Worm (Caenorhabditis elegans) whole organism, L4 larva: ENCODE results near the gene C07A9.9.

Source experiments
- F10B5.3 ChIP-seq: sonication (generic microtip); optimal IDR thresholded peaks from 2 replicates; lab custom pipeline; 2016; ENCODE audit warnings: mild to moderate bottlenecking, missing genetic modification characterization, missing compliant biosample characterization
- F26F4.8 ChIP-seq: fragments of 200-800 bp; sonication (Bioruptor generic); conservative IDR thresholded peaks from 2 replicates; pipeline ENCODE4 v1.3.6; 2022; ENCODE audit warnings: missing genetic modification characterization, missing compliant biosample characterization
- F37D6.2 ChIP-seq: sonication (generic microtip); optimal IDR thresholded peaks from 2 replicates; lab custom pipeline; 2016; ENCODE audit warnings: mild to moderate bottlenecking, missing genetic modification characterization, missing compliant biosample characterization
- F44E2.7 ChIP-seq: fragments of 200-800 bp; sonication (Bioruptor generic); IDR thresholded peaks from 2 replicates; pipeline ENCODE4 v2.1.2; 2022; ENCODE audit warnings: missing genetic modification characterization, missing compliant biosample characterization
- T20F7.1 ChIP-seq: fragments of 200-800 bp; sonication (Bioruptor generic); optimal IDR thresholded peaks from 2 replicates; lab custom pipeline; 2018; ENCODE audit warnings: mild to moderate bottlenecking, missing genetic modification characterization, missing compliant biosample characterization
- T26A8.4 ChIP-seq: fragments of 200-800 bp; sonication (Bioruptor generic); IDR thresholded peaks from 2 replicates; pipeline ENCODE4 v1.3.6; 2022; ENCODE audit warnings: missing genetic modification characterization, missing compliant biosample characterization
- Y5F2A.4 ChIP-seq: fragments of 200-800 bp; sonication (Bioruptor generic); optimal IDR thresholded peaks from 2 replicates; lab custom pipeline; 2018; ENCODE audit warnings: mild to moderate bottlenecking, missing genetic modification characterization, missing compliant biosample characterization
- ZK546.5 ChIP-seq, 2 experiments: sonication (generic microtip); optimal IDR thresholded peaks; 2 replicates each; lab custom pipeline; 2017; ENCODE audit warnings: missing biosample characterization in 2 of 2, missing genetic modification characterization in 2 of 2
- aha-1 ChIP-seq: fragments of 150-350 bp; peaks from one replicate; lab custom pipeline; 2014; ENCODE audit warnings: missing biosample characterization, missing genetic modification characterization
- ama-1 ChIP-seq: fragments of 150-350 bp; optimal IDR thresholded peaks from 2 replicates; lab custom pipeline; 2014; ENCODE audit warnings: inconsistent platforms, mixed read lengths
- attf-4 ChIP-seq: sonication (generic microtip); optimal IDR thresholded peaks from 3 replicates; lab custom pipeline; 2017; ENCODE audit warnings: missing biosample characterization, missing genetic modification characterization
- ceh-28 ChIP-seq: fragments of 150-350 bp; optimal IDR thresholded peaks from 2 replicates; lab custom pipeline; 2014; ENCODE audit warnings: missing biosample characterization, missing genetic modification reagents, missing genetic modification characterization
- ceh-62 ChIP-seq: sonication (generic microtip); optimal IDR thresholded peaks from 2 replicates; lab custom pipeline; 2017; ENCODE audit warnings: missing biosample characterization, missing genetic modification characterization
- ceh-82 ChIP-seq: sonication (generic microtip); optimal IDR thresholded peaks from 2 replicates; lab custom pipeline; 2017; ENCODE audit warnings: missing biosample characterization, missing genetic modification characterization
- dmd-8 ChIP-seq: fragments of 200-800 bp; sonication (Bioruptor generic); IDR thresholded peaks from 2 replicates; pipeline ENCODE4 v1.3.6; 2022; ENCODE audit warnings: missing genetic modification characterization, missing compliant biosample characterization
- dmd-9 ChIP-seq: fragments of 200-800 bp; sonication (Bioruptor generic); IDR thresholded peaks from 2 replicates; pipeline ENCODE4 v1.3.6; 2022; ENCODE audit warnings: missing genetic modification reagents, missing genetic modification characterization, missing compliant biosample characterization
- dpl-1 ChIP-seq: fragments of 150-350 bp; optimal IDR thresholded peaks from 2 replicates; lab custom pipeline; 2014; ENCODE audit warnings: missing biosample characterization, missing genetic modification reagents, missing genetic modification characterization
- duxl-1 ChIP-seq: sonication (generic microtip); optimal IDR thresholded peaks from 2 replicates; lab custom pipeline; 2016; ENCODE audit warnings: mild to moderate bottlenecking, missing genetic modification characterization, moderate library complexity, missing compliant biosample characterization; ENCODE audit not compliant: poor library complexity
- dve-1 ChIP-seq: sonication (generic microtip); optimal IDR thresholded peaks from 2 replicates; lab custom pipeline; 2017; ENCODE audit warnings: antibody characterized with exemption, mild to moderate bottlenecking, missing genetic modification characterization, missing compliant biosample characterization; ENCODE audit not compliant: insufficient read depth
- egl-43 ChIP-seq: fragments of 200-800 bp; sonication (Bioruptor generic); IDR thresholded peaks from 2 replicates; pipeline ENCODE4 v1.3.6; 2022; ENCODE audit warnings: missing genetic modification reagents, missing genetic modification characterization, missing compliant biosample characterization
- fkh-10 ChIP-seq: fragments of 150-350 bp; optimal IDR thresholded peaks from 2 replicates; lab custom pipeline; 2014; ENCODE audit warnings: missing biosample characterization, missing genetic modification reagents, missing genetic modification characterization
- fos-1 ChIP-seq: fragments of 150-350 bp; optimal IDR thresholded peaks from 2 replicates; lab custom pipeline; 2014; ENCODE audit warnings: missing biosample characterization, missing genetic modification characterization
- hif-1 ChIP-seq, 2 experiments: sonication (generic microtip); optimal IDR thresholded peaks; 2 replicates each; lab custom pipeline; 2016 to 2017; ENCODE audit warnings: missing compliant biosample characterization in 2 of 2, missing genetic modification characterization in 2 of 2, missing genetic modification reagents in 2 of 2, missing genotype in 2 of 2, mild to moderate bottlenecking in 1 of 2
- hlh-11 ChIP-seq: fragments of 200-800 bp; sonication (Bioruptor generic); optimal IDR thresholded peaks from 2 replicates; lab custom pipeline; 2018; ENCODE audit warnings: mild to moderate bottlenecking, missing genetic modification characterization, missing compliant biosample characterization
- hlh-30 ChIP-seq: sonication (generic microtip); optimal IDR thresholded peaks from 2 replicates; lab custom pipeline; 2017; ENCODE audit warnings: antibody characterized with exemption, mild to moderate bottlenecking, missing genetic modification characterization, missing compliant biosample characterization; ENCODE audit not compliant: insufficient read depth
- hmg-1.1 ChIP-seq: fragments of 200-800 bp; sonication (Bioruptor generic); IDR thresholded peaks from 2 replicates; pipeline ENCODE4 v1.3.6; 2022; ENCODE audit warnings: missing genetic modification reagents, missing genetic modification characterization, missing compliant biosample characterization
- lim-7 ChIP-seq: fragments of 200-800 bp; sonication (Bioruptor generic); IDR thresholded peaks from 2 replicates; pipeline ENCODE4 v1.3.6; 2022; ENCODE audit warnings: missing genetic modification characterization, missing compliant biosample characterization
- lin-1 ChIP-seq: fragments of 200-800 bp; sonication (Bioruptor generic); IDR thresholded peaks from 2 replicates; pipeline ENCODE4 v1.3.6; 2022; ENCODE audit warnings: missing genetic modification reagents, missing genetic modification characterization, missing compliant biosample characterization
- lin-38 ChIP-seq: fragments of 200-800 bp; sonication (Bioruptor generic); IDR thresholded peaks from 2 replicates; pipeline ENCODE4 v1.3.6; 2022; ENCODE audit warnings: missing genetic modification reagents, missing genetic modification characterization, missing compliant biosample characterization
- lsy-2 ChIP-seq, 2 experiments: fragments of 150-350 bp in 1 of 2; sonication (generic microtip) in 1 of 2; optimal IDR thresholded peaks; 2 replicates each; lab custom pipeline; 2014 to 2017; ENCODE audit warnings: missing biosample characterization in 2 of 2, missing genetic modification characterization in 2 of 2
- madf-5 ChIP-seq, 2 experiments: fragments of 200-800 bp; sonication (Bioruptor generic); IDR thresholded peaks; 2 replicates each; pipeline ENCODE4 v1.3.6; 2022; ENCODE audit warnings: missing compliant biosample characterization in 2 of 2, missing genetic modification characterization in 2 of 2
- mdl-1 ChIP-seq, 2 experiments: fragments of 150-350 bp in 1 of 2; sonication (generic microtip) in 1 of 2; optimal IDR thresholded peaks; 2 replicates each; lab custom pipeline; 2014 to 2017; ENCODE audit warnings: missing biosample characterization in 2 of 2, missing genetic modification characterization in 2 of 2
- mdt-29 ChIP-seq: fragments of 200-800 bp; sonication (Bioruptor generic); IDR thresholded peaks from 2 replicates; pipeline ENCODE4 v1.3.6; 2022; ENCODE audit warnings: missing genetic modification reagents, missing genetic modification characterization, missing compliant biosample characterization
- mep-1 ChIP-seq: fragments of 150-350 bp; sonication (generic microtip); optimal IDR thresholded peaks from 3 replicates; lab custom pipeline; 2014; ENCODE audit warnings: missing biosample characterization, missing genetic modification characterization
- mxl-2 ChIP-seq: fragments of 200-800 bp; sonication (Bioruptor generic); conservative IDR thresholded peaks from 2 replicates; pipeline ENCODE4 v1.3.6; 2022; ENCODE audit warnings: missing genetic modification reagents, missing genetic modification characterization, missing compliant biosample characterization
- nhr-10 ChIP-seq: fragments of 150-350 bp; optimal IDR thresholded peaks from 2 replicates; lab custom pipeline; 2014; ENCODE audit warnings: missing biosample characterization, missing genetic modification characterization
- nhr-102 ChIP-seq: sonication (generic microtip); optimal IDR thresholded peaks from 2 replicates; lab custom pipeline; 2016; ENCODE audit warnings: mild to moderate bottlenecking, missing genetic modification characterization, moderate library complexity, missing compliant biosample characterization
- nhr-25 ChIP-seq: sonication (generic microtip); optimal IDR thresholded peaks from 2 replicates; lab custom pipeline; 2017; ENCODE audit warnings: missing genetic modification characterization, mild to moderate bottlenecking, missing compliant biosample characterization, antibody characterized with exemption, moderate library complexity, borderline replicate concordance; ENCODE audit not compliant: insufficient read depth
- nhr-48 ChIP-seq: sonication (generic microtip); optimal IDR thresholded peaks from 2 replicates; lab custom pipeline; 2016; ENCODE audit warnings: mild to moderate bottlenecking, missing genetic modification characterization, missing compliant biosample characterization
- nhr-76 ChIP-seq: fragments of 150-350 bp; optimal IDR thresholded peaks from 2 replicates; lab custom pipeline; 2014; ENCODE audit warnings: missing biosample characterization, missing genetic modification characterization
- nhr-77 ChIP-seq: fragments of 150-350 bp; optimal IDR thresholded peaks from 2 replicates; lab custom pipeline; 2014; ENCODE audit warnings: missing biosample characterization, missing genetic modification characterization
- pha-4 ChIP-seq, 2 experiments: fragments of 150-350 bp in 1 of 2; fragments of 200-800 bp in 1 of 2; sonication (Bioruptor generic) in 1 of 2; IDR thresholded peaks in 1 of 2; optimal IDR thresholded peaks in 1 of 2; 2 replicates each; pipeline versions ENCODE4 v1.3.6 to Lab custom; 2014 to 2022; ENCODE audit warnings: missing genetic modification characterization in 2 of 2, missing genetic modification reagents in 2 of 2, missing biosample characterization in 1 of 2, missing compliant biosample characterization in 1 of 2
- pqm-1 ChIP-seq: sonication (generic microtip); optimal IDR thresholded peaks from 2 replicates; lab custom pipeline; 2017; ENCODE audit warnings: missing biosample characterization, missing genetic modification characterization
- saeg-2 ChIP-seq: fragments of 200-800 bp; sonication (Bioruptor generic); IDR thresholded peaks from 2 replicates; pipeline ENCODE4 v1.3.6; 2022; ENCODE audit warnings: missing genetic modification reagents, missing genetic modification characterization, missing compliant biosample characterization
- sdz-12 ChIP-seq: fragments of 200-800 bp; sonication (Bioruptor generic); optimal IDR thresholded peaks from 2 replicates; lab custom pipeline; 2018; ENCODE audit warnings: mild to moderate bottlenecking, missing genetic modification characterization, missing compliant biosample characterization
- snpc-1.2 ChIP-seq: fragments of 200-800 bp; sonication (Bioruptor generic); IDR thresholded peaks from 2 replicates; pipeline ENCODE4 v1.3.6; 2022; ENCODE audit warnings: missing genetic modification reagents, missing genetic modification characterization, missing compliant biosample characterization
- snpc-4 ChIP-seq: fragments of 150-350 bp; optimal IDR thresholded peaks from 2 replicates; lab custom pipeline; 2014; ENCODE audit warnings: missing biosample characterization, missing genetic modification characterization
- spr-1 ChIP-seq: sonication (generic microtip); optimal IDR thresholded peaks from 2 replicates; lab custom pipeline; 2016; ENCODE audit warnings: mild to moderate bottlenecking, missing genetic modification characterization, missing compliant biosample characterization
- tra-1 ChIP-seq: fragments of 200-800 bp; sonication (Bioruptor generic); IDR thresholded peaks from 2 replicates; pipeline ENCODE4 v1.3.6; 2022; ENCODE audit warnings: missing genetic modification reagents, missing genetic modification characterization, missing compliant biosample characterization
- zag-1 ChIP-seq: fragments of 150-350 bp; optimal IDR thresholded peaks from 2 replicates; lab custom pipeline; 2014; ENCODE audit warnings: missing biosample characterization, missing genetic modification characterization
- ztf-7 ChIP-seq: fragments of 150-350 bp; optimal IDR thresholded peaks from 2 replicates; lab custom pipeline; 2014; ENCODE audit warnings: missing biosample characterization, missing genetic modification characterization

C07A9.9 gene

DNA sequence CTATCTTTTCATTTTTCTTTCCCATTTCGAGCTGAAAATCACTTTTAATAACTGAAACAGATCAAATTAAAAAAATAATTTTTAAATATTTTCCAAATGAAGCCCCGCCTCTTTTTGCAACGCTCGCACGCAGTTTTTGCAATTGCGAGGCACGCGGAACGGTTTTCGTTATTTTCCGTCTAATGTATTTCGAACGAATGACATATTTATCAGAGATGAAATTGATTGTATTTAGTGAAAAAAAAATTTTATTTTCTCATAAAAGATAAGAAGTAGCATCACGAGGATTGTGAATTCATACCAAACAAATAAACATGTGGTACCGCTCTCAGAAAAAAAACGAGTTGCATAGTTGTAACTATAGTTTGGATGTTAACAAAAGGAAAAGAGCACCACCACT is 37.6 kb downstream of the C07A9.9 start, which contains the start of gene rpac-19 (continued):
- peak; percentile 81 for TF ChIP-seq pha-4 (GFP tag; IDR thresholded peaks at IDR 0.05; lab: Robert Waterston, UW)
- TF ChIP-seq pha-4 (tag; optimal IDR thresholded peaks at IDR 0.05; lab: Kevin White, UChicago) = no peak
- TF ChIP-seq ceh-82 (tag; lab: Kevin White, UChicago) = no peak
- TF ChIP-seq T20F7.1 (GFP tag; lab: Kevin White, UChicago) = peak; percentile 70
- TF ChIP-seq zag-1 = no peak
- TF ChIP-seq F37D6.2 = peak; percentile 14
- peak in 1 of 2 experiments; percentile 84 for TF ChIP-seq lsy-2 (tag; optimal IDR thresholded peaks at IDR 0.05; lab: Kevin White, UChicago)
- peak; percentile 71 for TF ChIP-seq dpl-1
- TF ChIP-seq aha-1 (tag; lab: Kevin White, UChicago) = peak; percentile 72
- TF ChIP-seq lin-38 = peak; percentile 85
- 0 out of 2 replicates have a peak, but pooled peaks have one; percentile 43 for TF ChIP-seq egl-43 (GFP tag; lab: Robert Waterston, UW)
- no peak for TF ChIP-seq snpc-1.2 (GFP tag; lab: Robert Waterston, UW)
- TF ChIP-seq lin-1 (GFP tag; lab: Robert Waterston, UW) = peak; percentile 31; the same call in 1 of the 2 replicates
- peak; percentile 12 for TF ChIP-seq pqm-1 (tag; lab: Kevin White, UChicago)
- TF ChIP-seq snpc-4 (tag; lab: Kevin White, UChicago) = no peak
- TF ChIP-seq sdz-12 (GFP tag; lab: Kevin White, UChicago) = peak; percentile 64
- TF ChIP-seq attf-4 (tag; lab: Kevin White, UChicago) = no peak
- peak; percentile 72; the same call in 1 of the 2 replicates for TF ChIP-seq mdt-29 (GFP tag; lab: Robert Waterston, UW)
- TF ChIP-seq nhr-102 (tag; lab: Kevin White, UChicago) = peak; percentile 80
- peak; percentile 75 for TF ChIP-seq mep-1 (tag; lab: Kevin White, UChicago)
- peak; percentile 65 for TF ChIP-seq nhr-48
- TF ChIP-seq hlh-30 (tag; lab: Kevin White, UChicago) = peak; percentile 83
- TF ChIP-seq F10B5.3 (tag; lab: Kevin White, UChicago) = peak; percentile 64
- TF ChIP-seq fos-1 = no peak
- TF ChIP-seq nhr-25 (tag; lab: Kevin White, UChicago) = no peak
- TF ChIP-seq Y5F2A.4 (GFP tag; lab: Kevin White, UChicago) = no peak
- 0 out of 2 replicates have a peak, but pooled peaks have one; percentile 8 for TF ChIP-seq saeg-2 (GFP tag; lab: Robert Waterston, UW)
- TF ChIP-seq ama-1 (lab: Kevin White, UChicago) = peak; percentile 83
- TF ChIP-seq nhr-77 = peak; percentile 24
- no peak for TF ChIP-seq fkh-10 (GFP tag; lab: Kevin White, UChicago)
- no peak for TF ChIP-seq F44E2.7 (GFP tag; lab: Robert Waterston, UW)
- TF ChIP-seq mxl-2 (GFP tag; lab: Robert Waterston, UW) = no peak
- TF ChIP-seq ceh-28 (tag; lab: Kevin White, UChicago) = no peak
- TF ChIP-seq lim-7 (GFP tag; lab: Robert Waterston, UW) = no peak
- TF ChIP-seq hif-1 (tag; optimal IDR thresholded peaks at IDR 0.05; lab: Kevin White, UChicago) = peak in 1 of 2 experiments; percentile 74
- TF ChIP-seq dmd-9 (GFP tag; lab: Robert Waterston, UW) = no peak
- no peak for TF ChIP-seq madf-5 (GFP tag; IDR thresholded peaks at IDR 0.05; lab: Robert Waterston, UW)
- TF ChIP-seq dmd-8 (GFP tag; lab: Robert Waterston, UW) = no peak
- peak; percentile 82 for TF ChIP-seq T26A8.4
- no peak for TF ChIP-seq nhr-76
- no peak for TF ChIP-seq ZK546.5 (tag; optimal IDR thresholded peaks at IDR 0.05; lab: Kevin White, UChicago)
- TF ChIP-seq ceh-62 (tag; lab: Kevin White, UChicago) = no peak
- TF ChIP-seq hmg-1.1 (GFP tag; lab: Robert Waterston, UW) = peak; percentile 56
- peak; percentile 96 for TF ChIP-seq dve-1 (tag; lab: Kevin White, UChicago)
- peak; percentile 60 for TF ChIP-seq ztf-7 (tag; lab: Kevin White, UChicago)
- peak; percentile 13 for TF ChIP-seq nhr-10 (tag; lab: Kevin White, UChicago)
- TF ChIP-seq tra-1 (GFP tag; lab: Robert Waterston, UW) = no peak
- TF ChIP-seq F26F4.8 (GFP tag; lab: Robert Waterston, UW) = no peak
- peak; percentile 77 for TF ChIP-seq duxl-1 (tag; lab: Kevin White, UChicago)
- TF ChIP-seq mdl-1 (tag; optimal IDR thresholded peaks at IDR 0.05; lab: Kevin White, UChicago) = peak in 1 of 2 experiments; percentile 33
- TF ChIP-seq hlh-11 (tag; lab: Kevin White, UChicago) = no peak
- peak; percentile 80 for TF ChIP-seq spr-1 (tag; lab: Kevin White, UChicago)
